Fruit fly (Drosophila melanogaster) whole organism, adult: Measurements from ENCODE around the gene CG14042.

Experiments
- CG11617 ChIP-seq: fragments of 200-800 bp; sonication (Bioruptor generic); optimal IDR thresholded peaks from 2 replicates; lab custom pipeline; 2017; ENCODE audit warnings: mild to moderate bottlenecking, missing biosample characterization, missing genetic modification reagents, missing genetic modification characterization
- CG12768 ChIP-seq: fragments of 200-800 bp; sonication (Bioruptor generic); optimal IDR thresholded peaks from 2 replicates; lab custom pipeline; 2017; ENCODE audit warnings: missing biosample characterization, missing genetic modification characterization, mild to moderate bottlenecking, moderate library complexity, missing genetic modification reagents
- CG14711 ChIP-seq: fragments of 200-800 bp; sonication (Bioruptor generic); optimal IDR thresholded peaks from 2 replicates; lab custom pipeline; 2018; ENCODE audit warnings: missing biosample characterization, mild to moderate bottlenecking, missing genetic modification characterization, moderate library complexity
- CG1620 ChIP-seq: fragments of 200-800 bp; sonication (Bioruptor generic); optimal IDR thresholded peaks from 2 replicates; lab custom pipeline; 2016; ENCODE audit warnings: missing biosample characterization, missing genetic modification characterization
- CG7101 ChIP-seq: fragments of 200-800 bp; sonication (Bioruptor generic); optimal IDR thresholded peaks from 2 replicates; lab custom pipeline; 2018; ENCODE audit warnings: missing biosample characterization, mild to moderate bottlenecking, missing genetic modification characterization, moderate library complexity
- Crg-1 ChIP-seq: fragments of 200-800 bp; sonication (Bioruptor generic); optimal IDR thresholded peaks from 2 replicates; lab custom pipeline; 2016; ENCODE audit warnings: missing biosample characterization, missing genetic modification characterization
- Hr96 ChIP-seq: fragments of 200-800 bp; sonication (Bioruptor generic); optimal IDR thresholded peaks from 2 replicates; lab custom pipeline; 2016; ENCODE audit warnings: missing biosample characterization, missing genetic modification characterization
- Mnt ChIP-seq: fragments of 200-800 bp; sonication (Bioruptor generic); optimal IDR thresholded peaks from 2 replicates; lab custom pipeline; 2016; ENCODE audit warnings: missing biosample characterization, mild to moderate bottlenecking, missing genetic modification characterization
- bab1 ChIP-seq: fragments of 200-800 bp; sonication (Bioruptor generic); optimal IDR thresholded peaks from 3 replicates; lab custom pipeline; 2019; ENCODE audit warnings: missing biosample characterization, mild to moderate bottlenecking, missing genetic modification characterization, moderate library complexity
- cic ChIP-seq: fragments of 200-800 bp; sonication (Bioruptor generic); optimal IDR thresholded peaks from 2 replicates; lab custom pipeline; 2017; ENCODE audit warnings: missing biosample characterization, mild to moderate bottlenecking, missing genetic modification characterization, moderate library complexity
- ovo ChIP-seq: fragments of 200-800 bp; sonication (Bioruptor generic); optimal IDR thresholded peaks from 2 replicates; lab custom pipeline; 2016; ENCODE audit warnings: missing biosample characterization, missing genetic modification characterization

DNA sequence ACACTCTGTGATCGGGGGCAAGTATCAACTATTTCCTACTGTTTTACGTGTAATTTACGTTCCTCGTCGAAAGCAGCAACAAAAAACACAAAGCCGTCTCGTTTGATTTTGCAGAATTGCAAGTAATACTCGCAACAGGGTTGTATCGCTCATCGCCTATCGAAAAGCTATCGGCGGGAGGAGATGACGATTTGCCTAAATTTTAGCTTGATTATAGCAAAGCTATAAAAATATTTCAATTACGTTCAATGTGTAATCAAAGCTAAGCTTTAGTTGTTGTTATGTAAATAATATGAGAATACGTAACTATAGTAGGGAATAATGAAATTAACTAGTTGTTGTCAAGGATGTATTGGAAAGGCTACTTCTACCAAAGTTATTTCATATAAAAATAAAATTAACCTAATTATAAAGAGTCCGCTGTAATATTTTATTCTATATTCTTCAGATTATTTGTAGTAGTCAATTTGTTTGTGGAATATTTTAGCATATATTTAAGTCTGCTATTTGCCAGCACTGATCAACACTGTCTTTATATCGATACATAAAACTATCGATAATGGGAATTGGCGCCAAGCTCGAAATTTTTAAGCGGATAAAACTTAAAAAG lies 22.2 kb downstream of the CG14042 start, which contains the start of gene Rpn11:
- peak; percentile 64 for TF ChIP-seq bab1 (GFP tag; lab: Kevin White, UChicago)
- TF ChIP-seq Hr96: no peak
- TF ChIP-seq cic (GFP tag; lab: Kevin White, UChicago): no peak
- peak; percentile 28 for TF ChIP-seq Mnt (GFP tag; lab: Kevin White, UChicago)
- peak; percentile 56 for TF ChIP-seq CG7101 (tag; lab: Kevin White, UChicago)
- peak; percentile 56 for TF ChIP-seq CG12768
- TF ChIP-seq CG14711 (tag; lab: Kevin White, UChicago): peak; percentile 62
- peak; percentile 72 for TF ChIP-seq CG11617
- peak; percentile 57 for TF ChIP-seq Crg-1
- TF ChIP-seq ovo (GFP tag; lab: Kevin White, UChicago): peak; percentile 63
- peak; percentile 77 for TF ChIP-seq CG1620
